Worm (Caenorhabditis elegans) whole organism, L1 larva: ENCODE measurements around the gene C50F4.1.

Experiments
- aly-2 ChIP-seq: fragments of 150-350 bp; optimal IDR thresholded peaks from 2 replicates; lab custom pipeline; 2014; ENCODE audit warnings: missing biosample characterization, missing genetic modification characterization
- nhr-11 ChIP-seq: fragments of 150-350 bp; optimal IDR thresholded peaks from 2 replicates; lab custom pipeline; 2014; ENCODE audit warnings: missing biosample characterization, missing genetic modification characterization
- nhr-28 ChIP-seq: fragments of 150-350 bp; optimal IDR thresholded peaks from 2 replicates; lab custom pipeline; 2014; ENCODE audit warnings: missing biosample characterization, missing genetic modification characterization
- nhr-90 ChIP-seq: sonication (generic microtip); optimal IDR thresholded peaks from 2 replicates; lab custom pipeline; 2016; ENCODE audit warnings: mild to moderate bottlenecking, missing genetic modification characterization, missing compliant biosample characterization; ENCODE audit not compliant: poor library complexity
- tbx-2 ChIP-seq: sonication (generic microtip); optimal IDR thresholded peaks from 2 replicates; lab custom pipeline; 2016; ENCODE audit warnings: missing genetic modification characterization, missing compliant biosample characterization
- zag-1 ChIP-seq: fragments of 150-350 bp; optimal IDR thresholded peaks from 2 replicates; lab custom pipeline; 2014; ENCODE audit warnings: missing biosample characterization, missing genetic modification characterization
- ztf-4 ChIP-seq: fragments of 150-350 bp; optimal IDR thresholded peaks from 2 replicates; lab custom pipeline; 2014; ENCODE audit warnings: missing biosample characterization, missing genetic modification characterization

DNA sequence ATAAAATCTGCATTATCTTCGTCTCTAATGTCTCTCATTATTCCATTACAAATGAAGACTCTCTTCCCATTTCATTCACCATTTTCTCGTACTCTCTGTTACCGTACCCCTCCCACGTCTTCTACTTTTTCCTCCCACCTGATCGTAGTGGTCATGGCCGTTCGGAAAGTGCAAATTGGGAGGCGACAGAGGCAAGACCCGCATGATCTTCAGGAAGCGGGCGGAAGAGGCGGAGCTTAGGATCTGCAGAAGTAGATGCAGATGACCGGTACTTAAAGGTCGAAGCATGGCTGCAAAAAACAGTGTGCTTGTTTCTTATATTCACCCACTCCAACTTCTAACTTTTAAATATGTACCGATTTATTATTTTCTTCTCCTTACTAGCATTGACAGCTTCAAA, 48.7 kb upstream of the C50F4.1 start, which contains the start of gene nas-3:
- no peak for TF ChIP-seq nhr-28 (tag; lab: Kevin White, UChicago)
- no peak for TF ChIP-seq nhr-11 (tag; lab: Kevin White, UChicago)
- TF ChIP-seq aly-2 (tag; lab: Kevin White, UChicago): no peak
- TF ChIP-seq ztf-4 (tag; lab: Kevin White, UChicago): no peak
- no peak for TF ChIP-seq nhr-90
- no peak for TF ChIP-seq tbx-2
- TF ChIP-seq zag-1 (tag; lab: Kevin White, UChicago): no peak
